Worm (Caenorhabditis elegans): ENCODE measurements around the gene ZK622.1.

DNA sequence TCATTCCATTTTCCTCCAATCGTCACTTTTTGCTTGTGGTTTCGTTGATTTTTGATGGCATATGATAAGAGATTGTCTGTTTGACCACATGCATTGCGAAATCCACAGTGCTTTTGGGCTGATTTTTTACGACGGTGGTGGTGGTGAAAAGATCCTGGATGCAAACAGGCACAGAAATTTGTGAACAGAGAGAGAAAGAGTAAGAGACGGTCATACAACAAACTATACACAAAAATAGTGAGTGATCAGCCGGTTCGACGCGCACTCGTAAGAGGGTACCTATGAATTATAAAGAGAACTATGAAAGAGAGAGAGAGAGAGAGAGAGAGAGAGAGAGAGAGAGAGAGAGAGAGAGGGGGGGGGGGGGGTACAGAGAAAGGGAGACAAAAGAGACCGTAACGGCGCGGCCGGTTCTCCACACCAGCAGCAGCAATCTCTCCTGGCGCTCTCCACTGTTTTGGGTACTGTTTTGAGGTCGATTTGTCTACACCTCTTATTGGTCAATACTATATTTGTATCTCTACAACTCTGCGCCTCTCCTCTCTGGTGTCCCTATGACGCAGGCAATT, 28.2 kb downstream of the ZK622.1 start:
- no peak for TF ChIP-seq fax-1 (tag; optimal IDR thresholded peaks at IDR 0.05)
- TF ChIP-seq hlh-30 (tag; optimal IDR thresholded peaks at IDR 0.05; ENCODE audit: insufficient read depth): no peak
- TF ChIP-seq hlh-15 (tag; optimal IDR thresholded peaks at IDR 0.05): no peak
- TF ChIP-seq ceh-9 (tag; optimal IDR thresholded peaks at IDR 0.05): no peak
- TF ChIP-seq unc-55 (GFP tag; optimal IDR thresholded peaks at IDR 0.05): no peak
- TF ChIP-seq ama-1 (optimal IDR thresholded peaks at IDR 0.05): no peak
- no peak for TF ChIP-seq fkh-6 (tag; optimal IDR thresholded peaks at IDR 0.05)

Measured in whole organism, late embryonic.